Worm (Caenorhabditis elegans) whole organism, L2 larva: ENCODE data around the gene F14F7.4.

Source experiments
- C34F6.9 ChIP-seq: fragments of 150-350 bp; optimal IDR thresholded peaks from 2 replicates; lab custom pipeline; 2014; ENCODE audit warnings: missing biosample characterization, missing genetic modification characterization
- F13H6.1 ChIP-seq: sonication (generic microtip); optimal IDR thresholded peaks from 2 replicates; lab custom pipeline; 2016; ENCODE audit warnings: missing genetic modification characterization, missing compliant biosample characterization
- R02D3.7 ChIP-seq: fragments of 150-350 bp; optimal IDR thresholded peaks from 2 replicates; lab custom pipeline; 2014; ENCODE audit warnings: missing biosample characterization, missing genetic modification characterization
- Y55F3AM.14 ChIP-seq: fragments of 200-800 bp; sonication (Bioruptor generic); optimal IDR thresholded peaks from 2 replicates; lab custom pipeline; 2018; ENCODE audit warnings: mild to moderate bottlenecking, missing genetic modification characterization, missing compliant biosample characterization
- ZK546.5 ChIP-seq: sonication (generic microtip); optimal IDR thresholded peaks from 2 replicates; lab custom pipeline; 2017; ENCODE audit warnings: missing biosample characterization, missing genetic modification characterization
- alr-1 ChIP-seq: fragments of 150-350 bp; optimal IDR thresholded peaks from 2 replicates; lab custom pipeline; 2014; ENCODE audit warnings: missing biosample characterization, missing genetic modification characterization
- blmp-1 ChIP-seq: sonication (generic microtip); optimal IDR thresholded peaks from 2 replicates; lab custom pipeline; 2017; ENCODE audit warnings: missing genetic modification characterization, mild to moderate bottlenecking, missing compliant biosample characterization, antibody characterized with exemption, moderate library complexity; ENCODE audit not compliant: insufficient read depth
- ceh-16 ChIP-seq: fragments of 150-350 bp; optimal IDR thresholded peaks from 2 replicates; lab custom pipeline; 2014; ENCODE audit warnings: missing biosample characterization, missing genetic modification characterization
- ceh-82 ChIP-seq: fragments of 150-350 bp; optimal IDR thresholded peaks from 2 replicates; lab custom pipeline; 2014; ENCODE audit warnings: missing biosample characterization, missing genetic modification characterization
- dmd-4 ChIP-seq: sonication (generic microtip); optimal IDR thresholded peaks from 2 replicates; lab custom pipeline; 2017; ENCODE audit warnings: missing biosample characterization, missing genetic modification characterization
- elt-1 ChIP-seq: fragments of 150-350 bp; optimal IDR thresholded peaks from 2 replicates; lab custom pipeline; 2014; ENCODE audit warnings: missing biosample characterization, missing genetic modification characterization
- elt-3 ChIP-seq: sonication (generic microtip); optimal IDR thresholded peaks from 2 replicates; lab custom pipeline; 2017; ENCODE audit warnings: missing biosample characterization, missing genetic modification characterization
- fos-1 ChIP-seq: fragments of 150-350 bp; optimal IDR thresholded peaks from 2 replicates; lab custom pipeline; 2014; ENCODE audit warnings: missing biosample characterization, missing genetic modification characterization
- lin-11 ChIP-seq: fragments of 150-350 bp; sonication (generic microtip); optimal IDR thresholded peaks from 2 replicates; lab custom pipeline; 2014; ENCODE audit warnings: missing biosample characterization, missing genetic modification characterization, inconsistent platforms, mixed read lengths
- lin-39 ChIP-seq: fragments of 150-350 bp; optimal IDR thresholded peaks from 2 replicates; lab custom pipeline; 2014; ENCODE audit warnings: missing biosample characterization, missing genetic modification reagents, missing genetic modification characterization
- mab-5 ChIP-seq: fragments of 150-350 bp; optimal IDR thresholded peaks from 2 replicates; lab custom pipeline; 2014; ENCODE audit warnings: missing biosample characterization, missing genetic modification characterization
- mbf-1 ChIP-seq: sonication (generic microtip); optimal IDR thresholded peaks from 2 replicates; lab custom pipeline; 2017; ENCODE audit warnings: missing biosample characterization, missing genetic modification characterization
- mdl-1 ChIP-seq, 2 experiments: fragments of 150-350 bp in 1 of 2; sonication (generic microtip) in 1 of 2; optimal IDR thresholded peaks; 2 replicates each; lab custom pipeline; 2017; ENCODE audit warnings: missing biosample characterization in 2 of 2, missing genetic modification characterization in 2 of 2
- nhr-11 ChIP-seq: fragments of 150-350 bp; optimal IDR thresholded peaks from 2 replicates; lab custom pipeline; 2014; ENCODE audit warnings: missing biosample characterization, missing genetic modification characterization
- nhr-12 ChIP-seq: fragments of 150-350 bp; optimal IDR thresholded peaks from 2 replicates; lab custom pipeline; 2014; ENCODE audit warnings: missing biosample characterization, missing genetic modification characterization
- nhr-129 ChIP-seq: fragments of 150-350 bp; optimal IDR thresholded peaks from 2 replicates; lab custom pipeline; 2014; ENCODE audit warnings: missing biosample characterization, missing genetic modification characterization
- nhr-21 ChIP-seq: fragments of 150-350 bp; optimal IDR thresholded peaks from 2 replicates; lab custom pipeline; 2014; ENCODE audit warnings: missing biosample characterization, missing genetic modification characterization
- nhr-23 ChIP-seq: fragments of 150-350 bp; optimal IDR thresholded peaks from 2 replicates; lab custom pipeline; 2014; ENCODE audit warnings: missing biosample characterization, missing genetic modification reagents, missing genetic modification characterization
- nhr-6 ChIP-seq: fragments of 150-350 bp; optimal IDR thresholded peaks from 2 replicates; lab custom pipeline; 2014; ENCODE audit warnings: missing biosample characterization, missing genetic modification characterization
- nhr-77 ChIP-seq: fragments of 150-350 bp; optimal IDR thresholded peaks from 2 replicates; lab custom pipeline; 2014; ENCODE audit warnings: missing biosample characterization, missing genetic modification characterization
- peb-1 ChIP-seq: fragments of 150-350 bp; optimal IDR thresholded peaks from 2 replicates; lab custom pipeline; 2014; ENCODE audit warnings: missing biosample characterization, missing genetic modification characterization
- sem-4 ChIP-seq: fragments of 150-350 bp; optimal IDR thresholded peaks from 2 replicates; lab custom pipeline; 2014; ENCODE audit warnings: missing biosample characterization, missing genetic modification reagents, missing genetic modification characterization
- skn-1 ChIP-seq: sonication (generic microtip); optimal IDR thresholded peaks from 2 replicates; lab custom pipeline; 2017; ENCODE audit warnings: missing biosample characterization, missing genetic modification characterization
- sma-3 ChIP-seq: sonication (generic microtip); optimal IDR thresholded peaks from 2 replicates; lab custom pipeline; 2016; ENCODE audit warnings: missing genetic modification reagents, missing genetic modification characterization, missing compliant biosample characterization
- sma-9 ChIP-seq, 2 experiments: fragments of 150-350 bp in 1 of 2; sonication (generic microtip) in 1 of 2; optimal IDR thresholded peaks; 2 replicates each; lab custom pipeline; 2014 to 2016; ENCODE audit warnings: missing genetic modification characterization in 2 of 2, mild to moderate bottlenecking in 1 of 2, missing biosample characterization in 1 of 2, missing compliant biosample characterization in 1 of 2, missing genetic modification reagents in 1 of 2, moderate library complexity in 1 of 2
- unc-62 ChIP-seq: fragments of 150-350 bp; optimal IDR thresholded peaks from 2 replicates; lab custom pipeline; 2014; ENCODE audit warnings: missing biosample characterization, missing genetic modification reagents, missing genetic modification characterization
- ztf-1 ChIP-seq: fragments of 200-800 bp; sonication (Bioruptor generic); conservative IDR thresholded peaks from 2 replicates; pipeline ENCODE4 v1.3.6; 2022; ENCODE audit warnings: missing genetic modification characterization, missing compliant biosample characterization
- ztf-4 ChIP-seq: fragments of 150-350 bp; optimal IDR thresholded peaks from 2 replicates; lab custom pipeline; 2014; ENCODE audit warnings: missing biosample characterization, missing genetic modification characterization

F14F7.4 gene

ce11 chrIII:13039739-13040138, 10.2 kb upstream of the F14F7.4 start, which contains the start of gene F54F12.2:
Gene F54F12.2 (plus strand): TSS chrIII:13040039.
- no peak for TF ChIP-seq nhr-12 (tag; lab: Kevin White, UChicago)
- TF ChIP-seq nhr-77 = no peak
- no peak for TF ChIP-seq peb-1
- no peak for TF ChIP-seq unc-62 (GFP tag; lab: Kevin White, UChicago)
- no peak for TF ChIP-seq ztf-4 (tag; lab: Kevin White, UChicago)

- TF ChIP-seq nhr-11 (no peak), sma-3 (GFP tag; lab: Kevin White, UChicago) (no peak), mbf-1 (no peak), nhr-129 (tag; lab: Kevin White, UChicago) (no peak)
- TF ChIP-seq, all 48 proteins: peak for 0
Observed at ce11 chrIII:13032429-13033018, 3.0 kb upstream of the F14F7.4 start.

- no peak for TF ChIP-seq mdl-1 (tag; optimal IDR thresholded peaks at IDR 0.05; lab: Kevin White, UChicago)
- no peak for TF ChIP-seq R02D3.7
- no peak for TF ChIP-seq nhr-6 (tag; lab: Kevin White, UChicago)
Observed at ce11 chrIII:13031701-13032100, 2.2 kb upstream of the F14F7.4 start, which contains the start of gene F14F7.5. Gene F14F7.5 (plus strand): TSS chrIII:13032001.

ce11 chrIII:13030551-13030950, 1.0 kb upstream of the F14F7.4 start, which contains the start of gene F14F7.7:
Gene F14F7.7 (plus strand): TSS chrIII:13030904.
- TF ChIP-seq ceh-82 (no peak), elt-3 (tag; lab: Kevin White, UChicago) (no peak), sma-9 (GFP tag; optimal IDR thresholded peaks at IDR 0.05; lab: Kevin White, UChicago) (no peak), sma-9 (tag; optimal IDR thresholded peaks at IDR 0.05; lab: Kevin White, UChicago) (no peak), Y55F3AM.14 (no peak), lin-39 (no peak), C34F6.9 (tag; lab: Kevin White, UChicago) (no peak), nhr-12 (tag; lab: Kevin White, UChicago) (no peak), ztf-1 (GFP tag; lab: Robert Waterston, UW) (no peak), mab-5 (tag; lab: Kevin White, UChicago) (no peak), ZK546.5 (tag; lab: Kevin White, UChicago) (no peak), peb-1 (no peak), F13H6.1 (tag; lab: Kevin White, UChicago) (no peak), R02D3.7 (no peak), sem-4 (tag; lab: Kevin White, UChicago) (no peak), ztf-4 (tag; lab: Kevin White, UChicago) (no peak), alr-1 (no peak), blmp-1 (tag; lab: Kevin White, UChicago) (no peak), ceh-16 (no peak)

- TF ChIP-seq elt-1 (tag; lab: Kevin White, UChicago) = no peak
- TF ChIP-seq nhr-23 (tag; lab: Kevin White, UChicago) = no peak
- TF ChIP-seq nhr-21 (tag; lab: Kevin White, UChicago) = no peak
- TF ChIP-seq R02D3.7 = no peak
- TF ChIP-seq fos-1 (tag; lab: Kevin White, UChicago) = no peak
- TF ChIP-seq blmp-1 (tag; lab: Kevin White, UChicago) = no peak
- no peak for TF ChIP-seq ZK546.5 (tag; lab: Kevin White, UChicago)
- TF ChIP-seq dmd-4 (tag; lab: Kevin White, UChicago) = no peak
- no peak for TF ChIP-seq sma-9 (GFP tag; optimal IDR thresholded peaks at IDR 0.05; lab: Kevin White, UChicago)
- TF ChIP-seq sma-9 (tag; optimal IDR thresholded peaks at IDR 0.05; lab: Kevin White, UChicago) = no peak
- TF ChIP-seq skn-1 (tag; lab: Kevin White, UChicago) = no peak
- TF ChIP-seq lin-11 (tag; lab: Kevin White, UChicago) = no peak
- no peak for TF ChIP-seq nhr-12 (tag; lab: Kevin White, UChicago)
- TF ChIP-seq ztf-4 (tag; lab: Kevin White, UChicago) = no peak
- no peak for TF ChIP-seq ceh-82
Observed at ce11 chrIII:13027949-13028348, 1.6 kb downstream of the F14F7.4 start.
